Worm (Caenorhabditis elegans) whole organism, young adult: Measurements from ENCODE around the gene rpt-2.

Source experiments
- B0035.1 ChIP-seq: sonication (generic microtip); optimal IDR thresholded peaks from 2 replicates; lab custom pipeline; 2016; ENCODE audit warnings: missing genetic modification characterization, mild to moderate bottlenecking, missing compliant biosample characterization, missing genotype, missing genetic modification reagents
- B0261.1 ChIP-seq: sonication (generic microtip); optimal IDR thresholded peaks from 2 replicates; lab custom pipeline; 2016; ENCODE audit warnings: mild to moderate bottlenecking, missing genetic modification characterization, moderate library complexity, missing compliant biosample characterization
- B0336.3 ChIP-seq: fragments of 200-800 bp; sonication (Bioruptor generic); IDR thresholded peaks from 2 replicates; pipeline ENCODE4 v1.3.6; 2022; ENCODE audit warnings: missing genetic modification characterization, missing compliant biosample characterization
- C06A6.2 ChIP-seq: fragments of 200-800 bp; sonication (Bioruptor generic); conservative IDR thresholded peaks from 2 replicates; pipeline ENCODE4 v1.3.6; 2022; ENCODE audit warnings: missing genetic modification characterization, missing compliant biosample characterization
- F33H1.4 ChIP-seq: fragments of 200-800 bp; sonication (Bioruptor generic); IDR thresholded peaks from 2 replicates; pipeline ENCODE4 v1.3.6; 2022; ENCODE audit warnings: missing genetic modification reagents, missing genetic modification characterization, missing compliant biosample characterization
- F55B11.4 ChIP-seq: sonication (generic microtip); optimal IDR thresholded peaks from 2 replicates; lab custom pipeline; 2016; ENCODE audit warnings: missing compliant biosample characterization, missing genetic modification characterization, borderline replicate concordance; ENCODE audit not compliant: insufficient read depth
- F57A8.1 ChIP-seq: fragments of 200-800 bp; sonication (Bioruptor generic); optimal IDR thresholded peaks from 2 replicates; lab custom pipeline; 2018; ENCODE audit warnings: mild to moderate bottlenecking, missing genetic modification characterization, moderate library complexity, missing compliant biosample characterization
- F57C9.4 ChIP-seq: sonication (generic microtip); optimal IDR thresholded peaks from 2 replicates; lab custom pipeline; 2017; ENCODE audit warnings: mild to moderate bottlenecking, missing genetic modification characterization, missing compliant biosample characterization
- K12H6.12 ChIP-seq: fragments of 200-800 bp; sonication (Bioruptor generic); optimal IDR thresholded peaks from 2 replicates; lab custom pipeline; 2018; ENCODE audit warnings: mild to moderate bottlenecking, missing genetic modification characterization, missing compliant biosample characterization
- T07F8.4 ChIP-seq: sonication (generic microtip); optimal IDR thresholded peaks from 2 replicates; lab custom pipeline; 2016; ENCODE audit warnings: mild to moderate bottlenecking, missing genetic modification characterization, moderate library complexity, missing compliant biosample characterization
- T26A5.8 ChIP-seq: sonication (generic microtip); optimal IDR thresholded peaks from 2 replicates; lab custom pipeline; 2016; ENCODE audit warnings: missing genetic modification characterization, missing compliant biosample characterization
- Y53F4B.3 ChIP-seq: fragments of 200-800 bp; sonication (Bioruptor generic); IDR thresholded peaks from 2 replicates; pipeline ENCODE4 v1.3.6; 2022; ENCODE audit warnings: missing genetic modification reagents, missing genetic modification characterization, missing compliant biosample characterization
- Y56A3A.18 ChIP-seq: fragments of 200-800 bp; sonication (Bioruptor generic); IDR thresholded peaks from 2 replicates; pipeline ENCODE4 v1.3.6; 2022; ENCODE audit warnings: missing genetic modification reagents, missing genetic modification characterization, missing compliant biosample characterization
- ccch-3 ChIP-seq: fragments of 200-800 bp; sonication (Bioruptor generic); optimal IDR thresholded peaks from 2 replicates; lab custom pipeline; 2018; ENCODE audit warnings: mild to moderate bottlenecking, missing genetic modification characterization, missing compliant biosample characterization
- cebp-2 ChIP-seq: fragments of 200-800 bp; sonication (Bioruptor generic); IDR thresholded peaks from 2 replicates; pipeline ENCODE4 v1.3.6; 2022; ENCODE audit warnings: missing genetic modification characterization, missing compliant biosample characterization
- ceh-40 ChIP-seq: fragments of 200-800 bp; sonication (Bioruptor generic); IDR thresholded peaks from 2 replicates; pipeline ENCODE4 v1.3.6; 2022; ENCODE audit warnings: missing genetic modification characterization, missing compliant biosample characterization
- ceh-79 ChIP-seq: sonication (generic microtip); optimal IDR thresholded peaks from 2 replicates; lab custom pipeline; 2017; ENCODE audit warnings: mild to moderate bottlenecking, missing genetic modification characterization, missing compliant biosample characterization
- ceh-91 ChIP-seq: fragments of 200-800 bp; sonication (Bioruptor generic); IDR thresholded peaks from 2 replicates; pipeline ENCODE4 v1.3.6; 2022; ENCODE audit warnings: missing genetic modification reagents, missing genetic modification characterization, missing compliant biosample characterization
- chd-7 ChIP-seq: sonication (generic microtip); optimal IDR thresholded peaks from 2 replicates; lab custom pipeline; 2016; ENCODE audit warnings: mild to moderate bottlenecking, missing genetic modification characterization, moderate library complexity, missing compliant biosample characterization
- die-1 ChIP-seq: sonication (generic microtip); optimal IDR thresholded peaks from 2 replicates; lab custom pipeline; 2016; ENCODE audit warnings: missing genotype, mild to moderate bottlenecking, missing genetic modification characterization, missing compliant biosample characterization
- dpff-1 ChIP-seq: sonication (generic microtip); optimal IDR thresholded peaks from 2 replicates; lab custom pipeline; 2017; ENCODE audit warnings: mild to moderate bottlenecking, missing genetic modification characterization, missing compliant biosample characterization
- efl-1 ChIP-seq: fragments of 150-350 bp; optimal IDR thresholded peaks from 2 replicates; lab custom pipeline; 2014; ENCODE audit warnings: missing biosample characterization, missing genetic modification reagents, missing genetic modification characterization
- egl-18 ChIP-seq: fragments of 200-800 bp; sonication (Bioruptor generic); IDR thresholded peaks from 2 replicates; pipeline ENCODE4 v1.3.6; 2022; ENCODE audit warnings: missing genetic modification reagents, missing genetic modification characterization, missing compliant biosample characterization
- egl-44 ChIP-seq: fragments of 200-800 bp; sonication (Bioruptor generic); IDR thresholded peaks from 2 replicates; pipeline ENCODE4 v1.3.6; 2022; ENCODE audit warnings: missing genetic modification reagents, missing genetic modification characterization, missing compliant biosample characterization
- ekl-4 ChIP-seq: fragments of 200-800 bp; sonication (Bioruptor generic); IDR thresholded peaks from 2 replicates; pipeline ENCODE4 v1.3.6; 2022; ENCODE audit warnings: missing genetic modification reagents, missing genetic modification characterization, missing compliant biosample characterization
- him-1 ChIP-seq: sonication (generic microtip); optimal IDR thresholded peaks from 2 replicates; lab custom pipeline; 2016; ENCODE audit warnings: missing genotype, missing genetic modification reagents, missing genetic modification characterization, missing compliant biosample characterization
- hlh-26 ChIP-seq: fragments of 200-800 bp; sonication (Bioruptor generic); conservative IDR thresholded peaks from 2 replicates; pipeline ENCODE4 v1.3.6; 2022; ENCODE audit warnings: missing genetic modification reagents, missing genetic modification characterization, missing compliant biosample characterization
- hrde-1 ChIP-seq: sonication (generic microtip); optimal IDR thresholded peaks from 2 replicates; lab custom pipeline; 2016; ENCODE audit warnings: missing genetic modification characterization, mild to moderate bottlenecking, missing compliant biosample characterization, moderate library complexity, missing genotype, missing genetic modification reagents, borderline replicate concordance
- lin-35 ChIP-seq, 3 experiments: fragments of 150-350 bp in 2 of 3; sonication (generic microtip) in 1 of 3; optimal IDR thresholded peaks; 2 replicates each; lab custom pipeline; 2014 to 2018; ENCODE audit warnings: missing biosample characterization in 3 of 3, missing genetic modification characterization in 3 of 3, missing genetic modification reagents in 3 of 3
- lin-40 ChIP-seq: sonication (generic microtip); optimal IDR thresholded peaks from 2 replicates; lab custom pipeline; 2016; ENCODE audit warnings: missing genetic modification characterization, mild to moderate bottlenecking, missing compliant biosample characterization, missing genotype, missing genetic modification reagents
- lir-1 ChIP-seq: fragments of 200-800 bp; sonication (Bioruptor generic); conservative IDR thresholded peaks from 2 replicates; pipeline ENCODE4 v1.3.6; 2022; ENCODE audit warnings: missing genetic modification reagents, missing genetic modification characterization, missing compliant biosample characterization
- madf-3 ChIP-seq: fragments of 200-800 bp; sonication (Bioruptor generic); IDR thresholded peaks from 2 replicates; pipeline ENCODE4 v1.3.6; 2022; ENCODE audit warnings: missing genetic modification reagents, missing genetic modification characterization, missing compliant biosample characterization
- mes-4 ChIP-seq: sonication (generic microtip); optimal IDR thresholded peaks from 2 replicates; lab custom pipeline; 2016; ENCODE audit warnings: missing genotype, missing genetic modification characterization, missing compliant biosample characterization
- nfya-1 ChIP-seq: sonication (generic microtip); optimal IDR thresholded peaks from 2 replicates; lab custom pipeline; 2017; ENCODE audit warnings: antibody characterized with exemption, missing compliant biosample characterization, missing genetic modification characterization, borderline replicate concordance; ENCODE audit not compliant: insufficient read depth
- nhr-120 ChIP-seq: fragments of 200-800 bp; sonication (Bioruptor generic); IDR thresholded peaks from 2 replicates; pipeline ENCODE4 v1.3.6; 2022; ENCODE audit warnings: missing genetic modification characterization, missing compliant biosample characterization
- nhr-179 ChIP-seq: sonication (generic microtip); optimal IDR thresholded peaks from 2 replicates; lab custom pipeline; 2016; ENCODE audit warnings: mild to moderate bottlenecking, missing genetic modification characterization, missing compliant biosample characterization
- nhr-80 ChIP-seq: sonication (generic microtip); optimal IDR thresholded peaks from 2 replicates; lab custom pipeline; 2016; ENCODE audit warnings: missing genetic modification characterization, missing compliant biosample characterization
- pbrm-1 ChIP-seq: fragments of 200-800 bp; sonication (Bioruptor generic); IDR thresholded peaks from 2 replicates; pipeline ENCODE4 v1.3.6; 2022; ENCODE audit warnings: missing genetic modification reagents, missing genetic modification characterization, missing compliant biosample characterization
- pha-4 ChIP-seq: fragments of 150-350 bp; sonication (generic microtip); optimal IDR thresholded peaks from 2 replicates; lab custom pipeline; 2014; ENCODE audit warnings: missing biosample characterization, missing genetic modification reagents, missing genetic modification characterization
- repo-1 ChIP-seq: sonication (generic microtip); optimal IDR thresholded peaks from 2 replicates; lab custom pipeline; 2017; ENCODE audit warnings: mild to moderate bottlenecking, missing genetic modification characterization, missing compliant biosample characterization
- sdz-38 ChIP-seq: sonication (generic microtip); optimal IDR thresholded peaks from 2 replicates; lab custom pipeline; 2016; ENCODE audit warnings: missing genotype, missing genetic modification characterization, missing compliant biosample characterization
- sea-2 ChIP-seq: fragments of 200-800 bp; sonication (Bioruptor generic); IDR thresholded peaks from 2 replicates; pipeline ENCODE4 v1.3.6; 2022; ENCODE audit warnings: missing genetic modification characterization, missing compliant biosample characterization
- snpc-1.1 ChIP-seq: sonication (generic microtip); optimal IDR thresholded peaks from 2 replicates; lab custom pipeline; 2017; ENCODE audit warnings: missing genetic modification characterization, mild to moderate bottlenecking, missing compliant biosample characterization, antibody characterized with exemption, moderate library complexity, missing genotype, missing genetic modification reagents; ENCODE audit not compliant: insufficient read depth
- tbx-9 ChIP-seq: sonication (generic microtip); optimal IDR thresholded peaks from 2 replicates; lab custom pipeline; 2016; ENCODE audit warnings: borderline replicate concordance, missing genetic modification characterization, inconsistent platforms, missing compliant biosample characterization
- xnd-1 ChIP-seq: sonication (generic microtip); optimal IDR thresholded peaks from 2 replicates; lab custom pipeline; 2016; ENCODE audit warnings: missing genotype, missing genetic modification reagents, missing genetic modification characterization, missing compliant biosample characterization
- zfh-2 ChIP-seq: fragments of 200-800 bp; sonication (Bioruptor generic); conservative IDR thresholded peaks from 2 replicates; pipeline ENCODE4 v1.3.6; 2022; ENCODE audit warnings: missing genetic modification reagents, missing genetic modification characterization, missing compliant biosample characterization
- ztf-18 ChIP-seq: sonication (generic microtip); optimal IDR thresholded peaks from 2 replicates; lab custom pipeline; 2016; ENCODE audit warnings: missing genotype, mild to moderate bottlenecking, missing genetic modification characterization, missing compliant biosample characterization
- ztf-22 ChIP-seq: fragments of 200-800 bp; sonication (Bioruptor generic); optimal IDR thresholded peaks from 2 replicates; lab custom pipeline; 2018; ENCODE audit warnings: mild to moderate bottlenecking, missing genetic modification characterization, moderate library complexity, missing compliant biosample characterization
- ztf-25 ChIP-seq: fragments of 200-800 bp; sonication (Bioruptor generic); IDR thresholded peaks from 2 replicates; pipeline ENCODE4 v1.3.6; 2022; ENCODE audit warnings: missing genetic modification reagents, missing genetic modification characterization, missing compliant biosample characterization
- ztf-26 ChIP-seq: sonication (generic microtip); optimal IDR thresholded peaks from 2 replicates; lab custom pipeline; 2017; ENCODE audit warnings: missing genetic modification characterization, missing compliant biosample characterization

rpt-2 gene

DNA sequence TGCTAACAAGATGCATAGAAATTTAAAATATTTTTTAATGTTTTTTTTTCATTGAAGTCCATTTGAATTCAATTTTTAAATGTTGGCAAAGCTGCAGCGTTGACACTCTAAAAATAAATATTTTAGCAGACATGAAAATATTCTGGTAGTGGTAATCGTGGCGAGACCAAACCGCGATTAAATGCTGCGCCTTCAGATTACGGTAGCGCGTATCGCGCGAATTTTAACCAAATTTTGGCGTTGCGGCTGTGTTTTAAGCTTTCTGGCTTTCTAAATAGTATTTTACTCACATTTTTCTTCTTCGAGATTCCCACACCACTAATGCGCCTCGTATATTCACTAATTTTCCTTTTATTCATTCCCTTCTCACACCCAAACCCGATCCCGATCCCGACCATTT is 21.4 kb downstream of the rpt-2 start, which contains the start of gene cpg-4 (continued):
- TF ChIP-seq egl-44 (no peak), hrde-1 (tag; lab: Kevin White, UChicago) (no peak), nhr-179 (no peak), sdz-38 (no peak), ztf-25 (GFP tag; lab: Robert Waterston, UW) (no peak), F55B11.4 (tag; lab: Kevin White, UChicago) (no peak), pbrm-1 (GFP tag; lab: Robert Waterston, UW) (no peak), T07F8.4 (tag; lab: Kevin White, UChicago) (no peak), sea-2 (no peak), B0336.3 (GFP tag; lab: Robert Waterston, UW) (no peak), lin-40 (tag; lab: Kevin White, UChicago) (no peak), madf-3 (GFP tag; lab: Robert Waterston, UW) (peak; percentile 66; the same call in 1 of the 2 replicates), ceh-79 (tag; lab: Kevin White, UChicago) (no peak), lir-1 (GFP tag; lab: Robert Waterston, UW) (peak; percentile 26; the same call in 1 of the 2 replicates), F57A8.1 (GFP tag; lab: Kevin White, UChicago) (no peak), tbx-9 (no peak), efl-1 (GFP tag; lab: Kevin White, UChicago) (peak; percentile 89), F57C9.4 (no peak), chd-7 (tag; lab: Kevin White, UChicago) (no peak), Y56A3A.18 (GFP tag; lab: Robert Waterston, UW) (no peak), ceh-91 (GFP tag; lab: Robert Waterston, UW) (peak; percentile 85), dpff-1 (tag; lab: Kevin White, UChicago) (no peak), F33H1.4 (peak; percentile 97), die-1 (tag; lab: Kevin White, UChicago) (no peak), ztf-18 (tag; lab: Kevin White, UChicago) (no peak), ekl-4 (GFP tag; lab: Robert Waterston, UW) (peak; percentile 53; the same call in 1 of the 2 replicates), lin-35 (GFP tag; optimal IDR thresholded peaks at IDR 0.05; lab: Kevin White, UChicago) (no peak), nhr-120 (no peak), egl-18 (GFP tag; lab: Robert Waterston, UW) (no peak), hlh-26 (GFP tag; lab: Robert Waterston, UW) (no peak), ceh-40 (GFP tag; lab: Robert Waterston, UW) (no peak), him-1 (tag; lab: Kevin White, UChicago) (no peak), xnd-1 (peak; percentile 96), nfya-1 (tag; lab: Kevin White, UChicago) (no peak), C06A6.2 (GFP tag; lab: Robert Waterston, UW) (no peak), ztf-22 (GFP tag; lab: Kevin White, UChicago) (no peak), pha-4 (tag; lab: Kevin White, UChicago) (no peak), T26A5.8 (tag; lab: Kevin White, UChicago) (no peak), ccch-3 (GFP tag; lab: Kevin White, UChicago) (no peak), zfh-2 (GFP tag; lab: Robert Waterston, UW) (no peak), B0261.1 (tag; lab: Kevin White, UChicago) (no peak), Y53F4B.3 (GFP tag; lab: Robert Waterston, UW) (no peak), snpc-1.1 (tag; lab: Kevin White, UChicago) (no peak), B0035.1 (tag; lab: Kevin White, UChicago) (no peak), mes-4 (tag; lab: Kevin White, UChicago) (no peak), nhr-80 (no peak), cebp-2 (no peak), K12H6.12 (tag; lab: Kevin White, UChicago) (no peak), repo-1 (no peak), ztf-26 (tag; lab: Kevin White, UChicago) (no peak)
